Fruit fly (Drosophila melanogaster) whole organism, embryonic: ENCODE measurements around the gene Ldh.

Experiments
- Antp ChIP-seq: fragments of 200-800 bp; sonication (Bioruptor generic); optimal IDR thresholded peaks from 3 replicates; lab custom pipeline; 2016; ENCODE audit warnings: missing biosample characterization, missing genetic modification characterization
- Bteb2 ChIP-seq: fragments of 200-800 bp; sonication (Bioruptor generic); optimal IDR thresholded peaks from 2 replicates; lab custom pipeline; 2016; ENCODE audit warnings: missing biosample characterization, missing genetic modification characterization
- CG10462 ChIP-seq: fragments of 200-800 bp; sonication (Bioruptor generic); optimal IDR thresholded peaks from 2 replicates; lab custom pipeline; 2016; ENCODE audit warnings: missing biosample characterization, missing genetic modification characterization
- CG12104 ChIP-seq: fragments of 200-800 bp; sonication (Bioruptor generic); optimal IDR thresholded peaks from 3 replicates; lab custom pipeline; 2016; ENCODE audit warnings: missing biosample characterization, missing genetic modification characterization
- CG13123 ChIP-seq: fragments of 200-800 bp; sonication (Bioruptor generic); optimal IDR thresholded peaks from 2 replicates; lab custom pipeline; 2016; ENCODE audit warnings: missing biosample characterization, missing genetic modification characterization
- CG1529 ChIP-seq: fragments of 200-800 bp; sonication (Bioruptor generic); optimal IDR thresholded peaks from 3 replicates; lab custom pipeline; 2018; ENCODE audit warnings: missing biosample characterization, missing genetic modification characterization
- CG16863 ChIP-seq: fragments of 200-800 bp; sonication (Bioruptor generic); optimal IDR thresholded peaks from 3 replicates; lab custom pipeline; 2016; ENCODE audit warnings: missing biosample characterization, missing genetic modification characterization
- CG17359 ChIP-seq: fragments of 200-800 bp; sonication (Bioruptor generic); optimal IDR thresholded peaks from 3 replicates; lab custom pipeline; 2018; ENCODE audit warnings: missing biosample characterization, mild to moderate bottlenecking, missing genetic modification characterization, moderate library complexity
- CG17568 ChIP-seq: fragments of 200-800 bp; sonication (Bioruptor generic); optimal IDR thresholded peaks from 2 replicates; lab custom pipeline; 2018; ENCODE audit warnings: missing biosample characterization, mild to moderate bottlenecking, missing genetic modification characterization, moderate library complexity
- CG17802 ChIP-seq: fragments of 200-800 bp; sonication (Bioruptor generic); optimal IDR thresholded peaks from 2 replicates; lab custom pipeline; 2018; ENCODE audit warnings: missing biosample characterization, mild to moderate bottlenecking, missing genetic modification characterization, moderate library complexity
- CG18619 ChIP-seq: fragments of 200-800 bp; sonication (Bioruptor generic); optimal IDR thresholded peaks from 3 replicates; lab custom pipeline; 2017; ENCODE audit warnings: missing biosample characterization, mild to moderate bottlenecking, missing genetic modification characterization
- CG34422 ChIP-seq: fragments of 200-800 bp; sonication (Bioruptor generic); IDR thresholded peaks from 3 replicates; pipeline ENCODE4 v1.3.6; 2022; ENCODE audit warnings: missing biosample characterization, missing genetic modification characterization
- CG4282 ChIP-seq: fragments of 200-800 bp; sonication (Bioruptor generic); optimal IDR thresholded peaks from 2 replicates; lab custom pipeline; 2016; ENCODE audit warnings: missing biosample characterization, missing genetic modification characterization
- CG4424 ChIP-seq: fragments of 200-800 bp; sonication (Bioruptor generic); optimal IDR thresholded peaks from 3 replicates; lab custom pipeline; 2016; ENCODE audit warnings: missing biosample characterization, missing genetic modification characterization
- CG5180 ChIP-seq: fragments of 200-800 bp; sonication (Bioruptor generic); optimal IDR thresholded peaks from 3 replicates; lab custom pipeline; 2017; ENCODE audit warnings: missing biosample characterization, missing genetic modification characterization, mild to moderate bottlenecking, moderate library complexity, missing genetic modification reagents
- CrebB ChIP-seq: fragments of 200-800 bp; sonication (Bioruptor generic); optimal IDR thresholded peaks from 3 replicates; lab custom pipeline; 2018; ENCODE audit warnings: missing biosample characterization, mild to moderate bottlenecking, missing genetic modification characterization
- Doc3 ChIP-seq: fragments of 200-800 bp; sonication (Bioruptor generic); IDR thresholded peaks from 3 replicates; pipeline ENCODE4 v1.3.6; 2022; ENCODE audit warnings: missing biosample characterization, missing genetic modification characterization; ENCODE audit not compliant: partially characterized antibody
- Eip74EF ChIP-seq, 2 experiments: fragments of 200-800 bp in 1 of 2; fragments of >200 bp in 1 of 2; sonication (Bioruptor generic) in 1 of 2; optimal IDR thresholded peaks; 2 replicates each; lab custom pipeline; 2017 to 2019; ENCODE audit warnings: missing biosample characterization in 2 of 2, missing genetic modification characterization in 2 of 2, mild to moderate bottlenecking in 1 of 2, moderate library complexity in 1 of 2
- HHEX ChIP-seq: fragments of 200-800 bp; sonication (Bioruptor generic); optimal IDR thresholded peaks from 3 replicates; lab custom pipeline; 2017; ENCODE audit warnings: missing biosample characterization, mild to moderate bottlenecking, missing genetic modification characterization, missing genetic modification reagents
- MESR4 ChIP-seq: fragments of 200-800 bp; sonication (Bioruptor generic); optimal IDR thresholded peaks from 2 replicates; lab custom pipeline; 2018; ENCODE audit warnings: missing biosample characterization, mild to moderate bottlenecking, missing genetic modification characterization, moderate library complexity
- Max ChIP-seq: fragments of 200-800 bp; sonication (Bioruptor generic); optimal IDR thresholded peaks from 2 replicates; lab custom pipeline; 2016; ENCODE audit warnings: missing biosample characterization, mild to moderate bottlenecking, missing genetic modification characterization
- Oli ChIP-seq: fragments of 200-800 bp; sonication (Bioruptor generic); optimal IDR thresholded peaks from 2 replicates; lab custom pipeline; 2018; ENCODE audit warnings: missing biosample characterization, mild to moderate bottlenecking, missing genetic modification characterization, moderate library complexity
- Side ChIP-seq: fragments of 200-800 bp; sonication (Bioruptor generic); optimal IDR thresholded peaks from 2 replicates; lab custom pipeline; 2016; ENCODE audit warnings: missing biosample characterization, missing genetic modification characterization
- ac ChIP-seq: fragments of 200-800 bp; sonication (Bioruptor generic); optimal IDR thresholded peaks from 3 replicates; lab custom pipeline; 2017; ENCODE audit warnings: missing biosample characterization, mild to moderate bottlenecking, missing genetic modification characterization
- ash1 ChIP-seq: fragments of 200-800 bp; sonication (Bioruptor generic); optimal IDR thresholded peaks from 2 replicates; lab custom pipeline; 2018; ENCODE audit warnings: missing biosample characterization, mild to moderate bottlenecking, missing genetic modification characterization
- ato ChIP-seq: fragments of 200-800 bp; sonication (Bioruptor generic); IDR thresholded peaks from 2 replicates; pipeline ENCODE4 v1.3.6; 2022; ENCODE audit warnings: missing biosample characterization, missing genetic modification characterization; ENCODE audit not compliant: partially characterized antibody
- cg ChIP-seq: fragments of 200-800 bp; sonication (Bioruptor generic); optimal IDR thresholded peaks from 3 replicates; lab custom pipeline; 2019; ENCODE audit warnings: missing biosample characterization, mild to moderate bottlenecking, missing genetic modification characterization, moderate library complexity
- crc ChIP-seq: fragments of 200-800 bp; sonication (Bioruptor generic); optimal IDR thresholded peaks from 2 replicates; lab custom pipeline; 2016; ENCODE audit warnings: missing biosample characterization, missing genetic modification characterization
- dm ChIP-seq: fragments of 200-800 bp; sonication (Bioruptor generic); optimal IDR thresholded peaks from 3 replicates; lab custom pipeline; 2016; ENCODE audit warnings: missing biosample characterization, missing genetic modification characterization
- ems ChIP-seq: fragments of 200-800 bp; sonication (Bioruptor generic); optimal IDR thresholded peaks from 3 replicates; lab custom pipeline; 2016; ENCODE audit warnings: missing biosample characterization, missing genetic modification characterization
- en ChIP-seq: fragments of 200-800 bp; sonication (Bioruptor generic); optimal IDR thresholded peaks from 2 replicates; lab custom pipeline; 2016; ENCODE audit warnings: missing biosample characterization, missing genetic modification characterization
- eyg ChIP-seq: fragments of 200-800 bp; sonication (Bioruptor generic); optimal IDR thresholded peaks from 3 replicates; lab custom pipeline; 2016; ENCODE audit warnings: missing biosample characterization, missing genetic modification characterization
- her ChIP-seq: fragments of 200-800 bp; sonication (Bioruptor generic); optimal IDR thresholded peaks from 2 replicates; lab custom pipeline; 2016; ENCODE audit warnings: missing biosample characterization, missing genetic modification characterization
- hkb ChIP-seq, 2 experiments: fragments of 200-800 bp in 1 of 2; fragments of >200 bp in 1 of 2; sonication (Bioruptor generic) in 1 of 2; IDR thresholded peaks in 1 of 2; optimal IDR thresholded peaks in 1 of 2; 2 replicates each; pipeline versions ENCODE4 v1.3.6 to Lab custom; 2017 to 2022; ENCODE audit warnings: missing biosample characterization in 1 of 2, missing genetic modification characterization in 1 of 2
- ind ChIP-seq: fragments of 200-800 bp; sonication (Bioruptor generic); optimal IDR thresholded peaks from 3 replicates; lab custom pipeline; 2016; ENCODE audit warnings: missing biosample characterization, missing genetic modification characterization
- kay ChIP-seq: fragments of 200-800 bp; sonication (Bioruptor generic); optimal IDR thresholded peaks from 2 replicates; lab custom pipeline; 2016; ENCODE audit warnings: missing biosample characterization, missing genetic modification characterization
- maf-S ChIP-seq: fragments of 200-800 bp; sonication (Bioruptor generic); optimal IDR thresholded peaks from 2 replicates; lab custom pipeline; 2016; ENCODE audit warnings: missing biosample characterization, missing genetic modification characterization
- nerfin-2 ChIP-seq: fragments of 200-800 bp; sonication (Bioruptor generic); IDR thresholded peaks from 2 replicates; pipeline ENCODE4 v1.3.6; 2022; ENCODE audit warnings: missing biosample characterization, missing genetic modification characterization; ENCODE audit not compliant: partially characterized antibody
- odd ChIP-seq: fragments of 200-800 bp; sonication (Bioruptor generic); optimal IDR thresholded peaks from 2 replicates; lab custom pipeline; 2017; ENCODE audit warnings: missing biosample characterization, mild to moderate bottlenecking, missing genetic modification characterization
- p53 ChIP-seq: fragments of 200-800 bp; sonication (Bioruptor generic); optimal IDR thresholded peaks from 2 replicates; lab custom pipeline; 2016; ENCODE audit warnings: missing biosample characterization, missing genetic modification characterization
- pfk ChIP-seq: fragments of 200-800 bp; sonication (Bioruptor generic); optimal IDR thresholded peaks from 2 replicates; lab custom pipeline; 2018; ENCODE audit warnings: missing biosample characterization, mild to moderate bottlenecking, missing genetic modification characterization, moderate library complexity
- tgo ChIP-seq: fragments of 200-800 bp; sonication (Bioruptor generic); IDR thresholded peaks from 3 replicates; pipeline ENCODE4 v1.3.6; 2022; ENCODE audit warnings: missing biosample characterization, missing genetic modification characterization
- z ChIP-seq: fragments of 200-800 bp; sonication (Bioruptor generic); IDR thresholded peaks from 3 replicates; pipeline ENCODE4 v1.3.6; 2022; ENCODE audit warnings: missing biosample characterization, missing genetic modification characterization
- zen2 ChIP-seq: fragments of 200-800 bp; sonication (Bioruptor generic); IDR thresholded peaks from 3 replicates; pipeline ENCODE4 v1.3.6; 2022; ENCODE audit warnings: missing biosample characterization, missing genetic modification characterization; ENCODE audit not compliant: partially characterized antibody

The Ldh gene

dm6 chr3L:6262644-6263404, at the start of gene Ldh (continued):
- peak; percentile 93 for TF ChIP-seq CG34422 (GFP tag; lab: Robert Waterston, UW)
- TF ChIP-seq CG16863 (GFP tag; lab: Kevin White, UChicago) = peak; percentile 80
- TF ChIP-seq z (GFP tag; lab: Robert Waterston, UW) = no peak
- peak; percentile 94 for TF ChIP-seq CG4424 (GFP tag; lab: Kevin White, UChicago)
- TF ChIP-seq Antp (GFP tag; lab: Kevin White, UChicago) = peak; percentile 16
- TF ChIP-seq ato (GFP tag; lab: Robert Waterston, UW) = no peak
- TF ChIP-seq hkb (optimal IDR thresholded peaks at IDR 0.05; lab: Kevin White, UChicago) = no peak
- TF ChIP-seq hkb (GFP tag; IDR thresholded peaks at IDR 0.05; lab: Robert Waterston, UW) = peak; percentile 94
- no peak for TF ChIP-seq zen2 (GFP tag; lab: Robert Waterston, UW)
- peak; percentile 33 for TF ChIP-seq pfk (GFP tag; lab: Kevin White, UChicago)
- TF ChIP-seq cg (GFP tag; lab: Kevin White, UChicago) = no peak
- peak; percentile 93 for TF ChIP-seq CG17359 (tag; lab: Kevin White, UChicago)
- TF ChIP-seq Side = peak; percentile 48
- peak; percentile 90 for TF ChIP-seq CG12104 (GFP tag; lab: Kevin White, UChicago)
- no peak for TF ChIP-seq CG4282 (GFP tag; lab: Kevin White, UChicago)
- TF ChIP-seq tgo (GFP tag; lab: Robert Waterston, UW) = peak; percentile 93
- peak in 1 of 2 experiments; percentile 98 for TF ChIP-seq Eip74EF (GFP tag; optimal IDR thresholded peaks at IDR 0.05; lab: Kevin White, UChicago)
- no peak for TF ChIP-seq en
- TF ChIP-seq ems (GFP tag; lab: Kevin White, UChicago) = peak; percentile 83
- peak; percentile 83 for TF ChIP-seq CG5180 (GFP tag; lab: Kevin White, UChicago)
- peak; percentile 87 for TF ChIP-seq Max (GFP tag; lab: Kevin White, UChicago)
- peak; percentile 63 for TF ChIP-seq crc (GFP tag; lab: Kevin White, UChicago)
- TF ChIP-seq eyg = peak; percentile 54
- peak; percentile 23 for TF ChIP-seq p53 (GFP tag; lab: Kevin White, UChicago)
- TF ChIP-seq her (GFP tag; lab: Kevin White, UChicago) = no peak
- peak; percentile 93 for TF ChIP-seq HHEX (GFP tag; lab: Kevin White, UChicago)
- TF ChIP-seq Doc3 (GFP tag; lab: Robert Waterston, UW) = no peak
- TF ChIP-seq odd (GFP tag; lab: Kevin White, UChicago) = peak; percentile 94
- TF ChIP-seq ash1 = peak; percentile 58
- TF ChIP-seq ac (GFP tag; lab: Kevin White, UChicago) = peak; percentile 97
- peak; percentile 91 for TF ChIP-seq CG10462 (GFP tag; lab: Kevin White, UChicago)
- TF ChIP-seq nerfin-2 (GFP tag; lab: Robert Waterston, UW) = no peak
- TF ChIP-seq CG18619 (GFP tag; lab: Kevin White, UChicago) = peak; percentile 96
- TF ChIP-seq CG17568 = peak; percentile 92
- TF ChIP-seq ind (GFP tag; lab: Kevin White, UChicago) = peak; percentile 93
- TF ChIP-seq maf-S = peak; percentile 55
- peak; percentile 39 for TF ChIP-seq MESR4 (GFP tag; lab: Kevin White, UChicago)
- peak; percentile 97 for TF ChIP-seq Oli (tag; lab: Kevin White, UChicago)
- TF ChIP-seq kay (GFP tag; lab: Kevin White, UChicago) = peak; percentile 90
- peak; percentile 89 for TF ChIP-seq Bteb2 (GFP tag; lab: Kevin White, UChicago)
- peak; percentile 55 for TF ChIP-seq dm (GFP tag; lab: Kevin White, UChicago)
- TF ChIP-seq CG1529 = peak; percentile 92
- TF ChIP-seq CG13123 (GFP tag; lab: Kevin White, UChicago) = peak; percentile 89
- TF ChIP-seq CrebB (tag; lab: Kevin White, UChicago) = peak; percentile 93
- peak; percentile 72 for TF ChIP-seq CG17802
- TF ChIP-seq, all 482 proteins: peak for 417
